Fruit fly (Drosophila melanogaster) S2 (cell line): ENCODE results near the gene CG13022.

ENCODE experiments used
- CG8478 ChIP-seq: fragments of >200 bp; optimal IDR thresholded peaks from 2 replicates; lab custom pipeline; 2018
- CTCF ChIP-seq, 2 experiments: fragments of >200 bp; optimal IDR thresholded peaks; 2 replicates each; lab custom pipeline; 2018

The CG13022 gene

dm6 chr3L:16917409-16918173 lies 21.2 kb downstream of the CG13022 start:
- TF ChIP-seq CG8478 (no peak), CTCF (optimal IDR thresholded peaks at IDR 0.05; lab: Kevin White, UChicago) (no peak)

DNA sequence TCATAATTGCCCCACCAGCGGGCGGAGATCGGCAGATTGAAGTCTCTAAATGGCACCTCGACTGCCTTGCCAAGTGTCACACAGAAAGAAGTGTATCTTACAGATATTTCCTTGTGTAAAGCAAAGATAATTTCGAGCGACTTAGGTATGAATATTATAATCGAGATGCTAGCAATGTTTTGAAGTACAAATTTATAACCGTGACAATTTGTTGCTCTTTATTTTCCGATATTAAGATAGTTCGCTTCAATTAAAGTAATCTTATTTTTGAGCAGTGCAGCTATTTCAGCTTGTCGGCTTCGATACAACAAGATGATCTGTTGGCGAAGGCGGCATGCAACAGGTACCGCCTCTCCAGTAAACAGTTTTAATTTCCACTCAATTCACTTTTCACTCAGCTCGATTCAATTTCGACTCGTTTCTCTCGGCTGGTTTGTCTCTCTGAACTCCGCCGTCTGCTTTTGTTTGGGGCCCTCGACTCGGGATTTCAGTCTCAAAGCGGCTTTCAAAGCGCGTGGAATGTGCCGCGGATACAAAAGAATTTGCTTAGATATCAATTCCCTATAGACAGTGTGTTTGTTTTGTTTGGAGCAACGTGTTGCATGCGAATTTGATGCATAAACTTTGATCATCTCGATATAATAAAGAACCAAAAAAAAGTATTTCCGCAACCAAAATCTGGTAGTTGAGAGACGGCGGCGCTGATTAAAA lies 22.8 kb downstream of the CG13022 start:
- TF ChIP-seq CG8478 (no peak), CTCF (optimal IDR thresholded peaks at IDR 0.05; lab: Kevin White, UChicago) (no peak)

- TF ChIP-seq CG8478 (no peak), CTCF (optimal IDR thresholded peaks at IDR 0.05; lab: Kevin White, UChicago) (no peak)
Measured at dm6 chr3L:16914113-16914512, 24.6 kb downstream of the CG13022 start.

DNA sequence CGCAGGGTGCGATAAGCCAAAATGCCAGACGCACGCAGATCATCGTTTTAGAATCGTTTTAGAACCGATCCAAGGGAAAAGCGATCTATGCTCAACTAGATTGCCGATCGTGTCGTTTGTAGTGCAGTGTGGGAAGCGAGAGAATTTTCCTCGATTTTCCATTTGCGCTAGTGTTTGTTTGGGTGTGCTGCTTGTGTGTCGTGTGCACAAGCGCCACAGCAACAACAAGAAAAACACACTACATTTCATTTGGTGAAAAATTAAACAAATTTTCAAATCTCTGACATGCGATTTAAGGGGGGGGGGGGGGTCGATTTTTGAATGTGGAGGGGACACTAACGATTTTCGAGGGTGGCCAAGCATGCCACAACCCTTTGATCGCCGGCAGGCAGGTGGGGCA lies 28.3 kb downstream of the CG13022 start:
- no peak for TF ChIP-seq CG8478
- no peak for TF ChIP-seq CTCF (optimal IDR thresholded peaks at IDR 0.05; lab: Kevin White, UChicago)

- no peak for TF ChIP-seq CG8478
- TF ChIP-seq CTCF (optimal IDR thresholded peaks at IDR 0.05; lab: Kevin White, UChicago), result peak; percentile 75 to 76
Measured at dm6 chr3L:16896408-16896807, 42.3 kb downstream of the CG13022 start.

DNA sequence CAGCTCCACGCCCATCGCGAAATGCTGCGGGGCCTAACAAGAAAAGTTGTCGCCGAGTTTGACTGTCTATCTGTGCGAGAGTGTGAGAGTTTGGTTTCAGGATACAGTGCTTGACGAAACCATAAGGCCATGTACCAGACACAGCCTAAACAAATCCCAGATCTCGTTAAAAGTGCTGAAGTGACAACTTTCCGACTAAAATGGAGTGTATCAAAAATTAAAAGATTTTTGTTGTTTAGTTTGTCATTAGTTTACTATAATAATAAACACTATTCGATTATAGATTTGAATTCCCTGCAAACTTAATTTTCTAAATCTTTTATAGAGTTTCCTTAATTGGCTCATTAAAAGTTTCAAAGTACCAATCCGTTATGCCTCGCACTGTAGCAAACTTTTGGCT lies 45.1 kb downstream of the CG13022 start:
- TF ChIP-seq CTCF (optimal IDR thresholded peaks at IDR 0.05; lab: Kevin White, UChicago) (no peak), CG8478 (no peak)

- TF ChIP-seq CG8478 (no peak), CTCF (optimal IDR thresholded peaks at IDR 0.05; lab: Kevin White, UChicago) (no peak)
Measured at dm6 chr3L:16892728-16893271, 46.0 kb downstream of the CG13022 start.

dm6 chr3L:16891914-16892313 lies 46.8 kb downstream of the CG13022 start:
- TF ChIP-seq CTCF (optimal IDR thresholded peaks at IDR 0.05; lab: Kevin White, UChicago), result no peak
- TF ChIP-seq CG8478, result no peak

dm6 chr3L:16890650-16891336 lies 48.0 kb downstream of the CG13022 start:
- no peak for TF ChIP-seq CTCF (optimal IDR thresholded peaks at IDR 0.05; lab: Kevin White, UChicago)
- no peak for TF ChIP-seq CG8478

DNA sequence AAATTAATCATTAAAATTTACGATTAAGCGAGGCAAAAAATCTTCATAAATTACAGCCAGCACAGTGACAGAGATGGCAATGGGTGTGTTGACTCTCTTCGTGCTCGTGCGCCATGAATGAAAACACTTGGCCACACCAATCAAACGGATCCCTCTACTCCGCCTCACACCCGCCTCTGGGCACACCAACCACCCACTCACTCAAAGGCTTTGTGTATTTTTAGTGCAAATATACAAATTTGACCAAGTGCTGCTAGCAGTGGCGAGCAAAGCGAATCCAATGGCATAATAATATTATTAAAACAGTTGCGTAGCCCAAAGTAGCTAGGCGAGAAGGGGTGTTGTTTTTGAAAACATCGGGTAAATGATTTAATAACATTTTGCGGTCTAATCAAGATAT lies 49.2 kb downstream of the CG13022 start:
- TF ChIP-seq CG8478, result no peak
- TF ChIP-seq CTCF (optimal IDR thresholded peaks at IDR 0.05; lab: Kevin White, UChicago), result no peak
